In the genomic region with DNA sequence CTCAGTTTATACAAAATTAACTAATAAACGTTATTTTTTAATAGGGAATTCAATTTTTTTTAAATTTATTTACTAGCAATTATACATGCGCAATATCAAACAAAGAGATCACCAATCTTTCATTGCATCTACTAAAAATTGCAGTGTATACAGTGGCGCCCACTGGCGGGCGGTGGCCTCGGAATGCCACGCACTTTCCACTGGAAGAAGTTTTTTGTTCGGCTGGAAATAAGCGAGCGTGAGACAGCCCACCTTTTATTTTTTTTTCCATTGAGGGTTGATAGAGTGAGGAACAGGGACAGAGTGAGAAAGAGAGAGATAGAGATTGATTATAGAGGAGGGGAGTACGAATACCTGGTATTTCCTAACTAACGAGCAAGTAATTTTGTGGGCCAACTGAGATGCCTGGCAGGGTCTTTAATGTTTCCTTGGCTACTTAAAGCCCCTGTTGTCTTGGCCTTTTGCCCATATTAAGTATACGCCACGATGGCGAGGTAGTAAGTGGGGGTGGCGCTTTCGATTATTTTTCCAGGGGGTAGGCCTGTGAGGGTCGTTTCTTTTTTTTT, we compare ENCODE assay signal across 1 fruit fly cellular context.
A peak's percentile ranks its signal among the peaks of the same experiment; 100 is the strongest.
TF ChIP-seq lines count a peak whose summit lies in the region.

No protein-coding gene starts in this region.

TF ChIP-seq in whole organism, embryonic, 481 proteins besides CTCF, POLR2A, EP300 and RAD21 (continued from another document):
- TF ChIP-seq CG6689 (GFP tag; IDR thresholded peaks at IDR 0.05; lab: Robert Waterston, UW) (0 out of 2 replicates have a peak, but pooled peaks have one; percentile 17), al (GFP tag; IDR thresholded peaks at IDR 0.05; lab: Robert Waterston, UW) (no peak), Ravus (GFP tag; IDR thresholded peaks at IDR 0.05; lab: Robert Waterston, UW) (no peak), D (optimal IDR thresholded peaks at IDR 0.05; lab: Kevin White, UChicago) (no peak), D (GFP tag; optimal IDR thresholded peaks at IDR 0.05; lab: Kevin White, UChicago) (peak; percentile 14), CG5180 (GFP tag; optimal IDR thresholded peaks at IDR 0.05; lab: Kevin White, UChicago) (no peak), CG18262 (tag; optimal IDR thresholded peaks at IDR 0.05; lab: Kevin White, UChicago) (peak; percentile 8), CG2199 (GFP tag; IDR thresholded peaks at IDR 0.05; lab: Robert Waterston, UW) (peak; percentile 91), twi (tag; optimal IDR thresholded peaks at IDR 0.05; lab: Kevin White, UChicago) (no peak), CG17385 (GFP tag; optimal IDR thresholded peaks at IDR 0.05; lab: Kevin White, UChicago) (peak; percentile 12), CG9932 (GFP tag; IDR thresholded peaks at IDR 0.05; lab: Robert Waterston, UW) (no peak), CG12104 (GFP tag; optimal IDR thresholded peaks at IDR 0.05; lab: Kevin White, UChicago) (no peak), ci (GFP tag; IDR thresholded peaks at IDR 0.05; lab: Robert Waterston, UW) (peak; percentile 62; the same call in 2 of the 3 replicates), Nf-YC (tag; optimal IDR thresholded peaks at IDR 0.05; lab: Kevin White, UChicago) (peak; percentile 80), CG7372 (GFP tag; IDR thresholded peaks at IDR 0.05; lab: Robert Waterston, UW) (peak; percentile 74), sd (tag; optimal IDR thresholded peaks at IDR 0.05; lab: Kevin White, UChicago) (peak; percentile 21)
